Worm (Caenorhabditis elegans): Measurements from ENCODE around the gene srh-41.

DNA sequence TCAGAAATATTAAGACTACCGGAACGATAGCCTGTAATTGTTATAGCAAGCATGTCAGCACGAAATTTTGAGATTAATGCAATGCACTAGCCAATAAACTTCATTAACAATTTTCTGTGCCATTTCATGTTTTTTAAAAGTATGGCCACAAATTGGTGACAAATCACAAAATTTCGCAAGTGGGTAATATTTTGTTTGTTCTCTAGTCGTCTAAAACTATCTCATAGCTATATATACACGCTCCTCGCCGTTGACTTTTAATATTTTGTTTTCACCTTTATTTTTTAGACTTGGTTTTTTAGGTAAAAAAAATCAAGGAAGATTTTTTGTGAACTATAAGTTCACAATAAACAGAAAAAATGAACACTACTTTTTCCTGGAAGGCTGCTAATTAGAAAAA, 3.7 kb upstream of the srh-41 start:
- TF ChIP-seq alr-1 (tag; optimal IDR thresholded peaks at IDR 0.05; ENCODE audit: borderline replicate concordance): no peak
- TF ChIP-seq zag-1 (tag; optimal IDR thresholded peaks at IDR 0.05): no peak
- TF ChIP-seq unc-62 (GFP tag; optimal IDR thresholded peaks at IDR 0.05): no peak
- no peak for TF ChIP-seq pqm-1 (tag; optimal IDR thresholded peaks at IDR 0.05)
- no peak for TF ChIP-seq snpc-4 (tag; optimal IDR thresholded peaks at IDR 0.05)
- no peak for TF ChIP-seq mdl-1 (tag; optimal IDR thresholded peaks at IDR 0.05)
- no peak for TF ChIP-seq lir-3 (tag; optimal IDR thresholded peaks at IDR 0.05; ENCODE audit: poor library complexity)

All from whole organism, L1 larva.